Fruit fly (Drosophila melanogaster): ENCODE data around the gene sofe.

sofe gene

DNA sequence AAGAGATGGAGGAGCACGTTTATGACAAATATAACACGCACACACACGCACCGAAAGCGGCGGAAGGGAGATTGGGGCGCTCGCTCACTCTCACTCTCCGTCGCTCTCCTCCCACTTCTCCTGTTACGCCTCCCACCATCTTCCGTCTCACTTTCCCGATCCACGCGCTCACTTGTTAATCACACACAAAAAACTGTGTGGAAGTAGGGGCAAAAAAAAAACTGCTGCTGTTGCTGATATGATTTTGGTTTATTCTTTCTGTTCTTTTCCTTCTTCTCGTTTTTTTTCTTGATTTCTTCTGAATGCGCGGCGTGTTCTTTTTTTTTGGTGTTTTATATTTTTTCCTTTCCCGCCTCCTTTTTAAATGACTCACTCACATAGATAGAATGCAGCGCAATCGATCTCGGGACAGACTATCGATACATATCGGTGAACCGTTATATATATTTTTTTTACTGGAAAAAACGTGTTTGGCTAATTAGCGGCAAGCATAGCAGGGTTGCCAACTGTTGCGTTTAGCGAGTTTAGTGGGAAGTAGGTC is 51.5 kb downstream of the sofe start (continued):
- no peak for TF ChIP-seq Awh (GFP tag; IDR thresholded peaks at IDR 0.05)
- no peak for TF ChIP-seq CG10462 (GFP tag; optimal IDR thresholded peaks at IDR 0.05)
- TF ChIP-seq CG30431 (GFP tag; optimal IDR thresholded peaks at IDR 0.05): no peak
- no peak for TF ChIP-seq Camta (GFP tag; optimal IDR thresholded peaks at IDR 0.05)
- TF ChIP-seq CG10147 (GFP tag; optimal IDR thresholded peaks at IDR 0.05): no peak
- no peak for TF ChIP-seq CG34224 (GFP tag; IDR thresholded peaks at IDR 0.05; ENCODE audit: partially characterized antibody)
- no peak for TF ChIP-seq CG43689 (GFP tag; IDR thresholded peaks at IDR 0.05)
- no peak for TF ChIP-seq CG11696 (GFP tag; IDR thresholded peaks at IDR 0.05)
- TF ChIP-seq Med (GFP tag): peak; percentile 37
- no peak for TF ChIP-seq CG8478 (optimal IDR thresholded peaks at IDR 0.05)
- TF ChIP-seq CG12769 (tag; optimal IDR thresholded peaks at IDR 0.05): peak; percentile 77
- 0 out of 2 replicates have a peak, but pooled peaks have one; percentile 20 for TF ChIP-seq ato (GFP tag; IDR thresholded peaks at IDR 0.05; ENCODE audit: partially characterized antibody)
- peak; percentile 65 for TF ChIP-seq dm (GFP tag; optimal IDR thresholded peaks at IDR 0.05)
- TF ChIP-seq ken (GFP tag; IDR thresholded peaks at IDR 0.05): no peak
- TF ChIP-seq CHES-1-like (GFP tag; optimal IDR thresholded peaks at IDR 0.05): no peak
- TF ChIP-seq Oaz (GFP tag; IDR thresholded peaks at IDR 0.05): no peak
- no peak for TF ChIP-seq hkb (optimal IDR thresholded peaks at IDR 0.05)
- no peak for TF ChIP-seq hkb (GFP tag; IDR thresholded peaks at IDR 0.05)
- peak; percentile 61 for TF ChIP-seq CG16813 (GFP tag; IDR thresholded peaks at IDR 0.05; ENCODE audit: partially characterized antibody)
- TF ChIP-seq sd (tag; optimal IDR thresholded peaks at IDR 0.05): peak; percentile 35
- peak; percentile 13 for TF ChIP-seq HLHmδ (GFP tag; optimal IDR thresholded peaks at IDR 0.05)
- TF ChIP-seq E2f2 (GFP tag; IDR thresholded peaks at IDR 0.05): peak; percentile 70
- no peak for TF ChIP-seq CG14014 (GFP tag; IDR thresholded peaks at IDR 0.05)
- no peak for TF ChIP-seq Antp (GFP tag; optimal IDR thresholded peaks at IDR 0.05)
- TF ChIP-seq CG9727 (GFP tag; optimal IDR thresholded peaks at IDR 0.05): no peak
- no peak for TF ChIP-seq br (optimal IDR thresholded peaks at IDR 0.05)
- TF ChIP-seq pros (GFP tag; optimal IDR thresholded peaks at IDR 0.05): peak; percentile 25
- no peak for TF ChIP-seq CG14667 (GFP tag; IDR thresholded peaks at IDR 0.05)
- no peak for TF ChIP-seq lov (optimal IDR thresholded peaks at IDR 0.05)
- TF ChIP-seq lov (GFP tag; IDR thresholded peaks at IDR 0.05): no peak
- TF ChIP-seq Blimp-1 (GFP tag; optimal IDR thresholded peaks at IDR 0.05): peak; percentile 95
- TF ChIP-seq cato (GFP tag; optimal IDR thresholded peaks at IDR 0.05; ENCODE audit: borderline replicate concordance): no peak
- peak; percentile 79; the same call in 2 of the 3 replicates for TF ChIP-seq z (GFP tag; IDR thresholded peaks at IDR 0.05)
- no peak for TF ChIP-seq nerfin-1 (tag; optimal IDR thresholded peaks at IDR 0.05)
- TF ChIP-seq CG10366 (GFP tag; IDR thresholded peaks at IDR 0.05): no peak
- no peak for TF ChIP-seq NC2α (GFP tag; optimal IDR thresholded peaks at IDR 0.05)
- no peak for TF ChIP-seq ash1 (GFP tag; optimal IDR thresholded peaks at IDR 0.05)
- TF ChIP-seq CG1529 (GFP tag; optimal IDR thresholded peaks at IDR 0.05): no peak
- TF ChIP-seq CG2202 (tag; optimal IDR thresholded peaks at IDR 0.05): no peak
- TF ChIP-seq Ets65A (GFP tag): no peak
- TF ChIP-seq Ravus (GFP tag; IDR thresholded peaks at IDR 0.05): no peak
- no peak for TF ChIP-seq CG8388 (GFP tag; optimal IDR thresholded peaks at IDR 0.05)
- no peak for TF ChIP-seq Spps (tag; optimal IDR thresholded peaks at IDR 0.05)
- TF ChIP-seq CG6272 (GFP tag; IDR thresholded peaks at IDR 0.05): no peak
- TF ChIP-seq CG17328 (GFP tag; IDR thresholded peaks at IDR 0.05): no peak
- peak; percentile 14 for TF ChIP-seq Hmr (GFP tag; optimal IDR thresholded peaks at IDR 0.05)
- TF ChIP-seq CG1792 (GFP tag; optimal IDR thresholded peaks at IDR 0.05): peak; percentile 32
- TF ChIP-seq Rx (GFP tag; IDR thresholded peaks at IDR 0.05): no peak
- TF ChIP-seq lbe (GFP tag; optimal IDR thresholded peaks at IDR 0.05): peak; percentile 14
- TF ChIP-seq Deaf1 (tag; optimal IDR thresholded peaks at IDR 0.05): peak; percentile 29
- no peak for TF ChIP-seq Usf (GFP tag; optimal IDR thresholded peaks at IDR 0.05)
- TF ChIP-seq CG10979 (tag; optimal IDR thresholded peaks at IDR 0.05): no peak
- no peak for TF ChIP-seq CG30020 (tag; optimal IDR thresholded peaks at IDR 0.05)
